Worm (Caenorhabditis elegans): ENCODE data around the gene F21D5.6.

DNA sequence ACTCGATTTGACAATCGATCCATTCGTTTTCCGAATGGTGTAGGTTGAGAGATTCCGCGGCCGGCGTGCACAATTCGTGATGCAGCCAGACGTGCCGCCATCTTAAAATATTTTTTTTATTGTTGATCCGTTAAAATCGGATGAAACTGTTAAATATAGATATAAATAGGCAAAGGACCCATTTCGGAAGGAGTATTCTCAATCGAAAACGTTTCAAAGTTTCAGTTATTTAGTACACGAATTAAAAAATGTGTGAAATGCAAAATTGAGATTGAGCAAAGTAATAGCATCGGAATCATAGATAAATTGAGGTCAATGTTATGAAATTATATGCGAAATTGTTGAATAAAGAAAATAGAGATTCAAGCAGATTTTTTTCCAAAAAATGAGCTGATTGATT lies 1.3 kb downstream of the F21D5.6 start, which contains the start of gene mrps-33:
- TF ChIP-seq sup-37 (GFP tag; optimal IDR thresholded peaks at IDR 0.05) (no peak), ztf-11 (tag; optimal IDR thresholded peaks at IDR 0.05) (no peak), tbx-2 (tag; optimal IDR thresholded peaks at IDR 0.05) (no peak), fkh-4 (tag; optimal IDR thresholded peaks at IDR 0.05; ENCODE audit: borderline replicate concordance) (no peak), mab-9 (GFP tag; IDR thresholded peaks at IDR 0.05) (no peak), fos-1 (tag; optimal IDR thresholded peaks at IDR 0.05) (no peak), rnt-1 (tag; optimal IDR thresholded peaks at IDR 0.05) (no peak), mep-1 (tag; optimal IDR thresholded peaks at IDR 0.05) (no peak), lin-39 (tag; optimal IDR thresholded peaks at IDR 0.05) (no peak), ceh-88 (GFP tag; IDR thresholded peaks at IDR 0.05) (no peak), unc-130 (tag; optimal IDR thresholded peaks at IDR 0.05) (no peak)
